Fruit fly (Drosophila melanogaster) S2 (cell line): ENCODE results near the gene enc.

ENCODE experiments used
- CG8478 ChIP-seq: fragments of >200 bp; optimal IDR thresholded peaks from 2 replicates; lab custom pipeline; 2018
- CTCF ChIP-seq, 2 experiments: fragments of >200 bp; optimal IDR thresholded peaks; 2 replicates each; lab custom pipeline; 2018

Gene enc

dm6 chr3L:3814010-3814833, 4.3 kb upstream of the enc start, which contains the start of gene Scsalpha1:
Gene Scsalpha1, plus strand, starts transcription at chr3L:3814211.
- TF ChIP-seq CTCF (optimal IDR thresholded peaks at IDR 0.05; lab: Kevin White, UChicago) (peak; percentile 27 to 35), CG8478 (lab: Kevin White, UChicago) (no peak)

dm6 chr3L:3816254-3816653, 2.2 kb upstream of the enc start, which contains the start of gene Acp63F:
Gene Acp63F, minus strand, starts transcription at chr3L:3816354.
- TF ChIP-seq CG8478 (lab: Kevin White, UChicago): no peak
- no peak for TF ChIP-seq CTCF (optimal IDR thresholded peaks at IDR 0.05; lab: Kevin White, UChicago)

- no peak for TF ChIP-seq CG8478 (lab: Kevin White, UChicago)
- no peak for TF ChIP-seq CTCF (optimal IDR thresholded peaks at IDR 0.05; lab: Kevin White, UChicago)
These were observed 1.6 kb upstream of the enc start for dm6 chr3L:3816772-3817483.

dm6 chr3L:3824790-3825484, 6.5 kb downstream of the enc start, which contains the start of gene Rdh:
Gene Rdh, plus strand, starts transcription at chr3L:3825449.
- no peak for TF ChIP-seq CTCF (optimal IDR thresholded peaks at IDR 0.05; lab: Kevin White, UChicago)
- no peak for TF ChIP-seq CG8478 (lab: Kevin White, UChicago)

- TF ChIP-seq CG8478 (lab: Kevin White, UChicago) (no peak), CTCF (optimal IDR thresholded peaks at IDR 0.05; lab: Kevin White, UChicago) (no peak)
These were observed 7.0 kb downstream of the enc start for dm6 chr3L:3825485-3825813.

- no peak for TF ChIP-seq CG8478 (lab: Kevin White, UChicago)
- no peak for TF ChIP-seq CTCF (optimal IDR thresholded peaks at IDR 0.05; lab: Kevin White, UChicago)
These were observed 7.4 kb downstream of the enc start for dm6 chr3L:3825884-3826283.

- TF ChIP-seq CTCF (optimal IDR thresholded peaks at IDR 0.05; lab: Kevin White, UChicago) (no peak), CG8478 (lab: Kevin White, UChicago) (no peak)
These were observed 8.1 kb downstream of the enc start for dm6 chr3L:3826541-3826940.

- TF ChIP-seq CG8478 (lab: Kevin White, UChicago) (no peak), CTCF (optimal IDR thresholded peaks at IDR 0.05; lab: Kevin White, UChicago) (no peak)
These were observed 9.6 kb downstream of the enc start for dm6 chr3L:3828111-3828510.

dm6 chr3L:3842981-3843701, 24.7 kb downstream of the enc start:
- TF ChIP-seq CG8478 (lab: Kevin White, UChicago) (no peak), CTCF (optimal IDR thresholded peaks at IDR 0.05; lab: Kevin White, UChicago) (no peak)

- TF ChIP-seq CTCF (optimal IDR thresholded peaks at IDR 0.05; lab: Kevin White, UChicago): no peak
- no peak for TF ChIP-seq CG8478 (lab: Kevin White, UChicago)
These were observed 27.4 kb downstream of the enc start, which contains the start of gene Awh for dm6 chr3L:3845815-3846375. Gene Awh, plus strand, starts transcription at chr3L:3846206.

- no peak for TF ChIP-seq CG8478 (lab: Kevin White, UChicago)
- TF ChIP-seq CTCF (optimal IDR thresholded peaks at IDR 0.05; lab: Kevin White, UChicago): no peak
These were observed 29.4 kb downstream of the enc start for dm6 chr3L:3847810-3848326.

- TF ChIP-seq CG8478 (lab: Kevin White, UChicago) (no peak), CTCF (optimal IDR thresholded peaks at IDR 0.05; lab: Kevin White, UChicago) (no peak)
These were observed 30.3 kb downstream of the enc start for dm6 chr3L:3848687-3849270.

- TF ChIP-seq CTCF (optimal IDR thresholded peaks at IDR 0.05; lab: Kevin White, UChicago): no peak
- TF ChIP-seq CG8478 (lab: Kevin White, UChicago): no peak
These were observed 31.3 kb downstream of the enc start for dm6 chr3L:3849763-3850162.
